Worm (Caenorhabditis elegans): ENCODE results near the gene F47E1.20.

DNA sequence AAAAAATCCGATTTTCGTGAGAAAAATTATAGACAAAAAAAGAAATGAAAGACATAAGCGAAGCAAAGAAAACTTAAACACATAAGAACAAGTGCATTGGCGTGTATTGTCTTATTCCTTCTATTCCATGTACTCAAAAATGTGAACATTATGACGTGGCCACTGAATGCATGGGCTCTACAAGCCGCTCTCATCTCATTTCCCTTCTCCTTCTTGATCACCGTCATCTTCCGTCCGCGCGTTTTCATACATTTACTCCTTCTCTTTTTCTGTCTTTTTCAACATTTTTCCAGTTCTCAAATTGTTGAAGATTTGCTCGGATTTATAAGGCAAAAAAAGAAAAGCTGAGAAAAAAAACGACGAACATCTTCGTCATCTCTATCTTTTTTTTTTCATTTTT is 34.3 kb upstream of the F47E1.20 start:
- TF ChIP-seq ceh-83 (GFP tag; optimal IDR thresholded peaks at IDR 0.05), result no peak
- no peak for TF ChIP-seq nhr-12 (tag; optimal IDR thresholded peaks at IDR 0.05)
